Fruit fly (Drosophila melanogaster) whole organism, pupa: ENCODE measurements around the gene CG6891.

Experiments used
- CG10348 ChIP-seq: fragments of 200-800 bp; sonication (Bioruptor generic); IDR thresholded peaks from 2 replicates; pipeline ENCODE4 v1.3.6; 2022; ENCODE audit warnings: missing biosample characterization, missing genetic modification characterization
- CG12605 ChIP-seq: fragments of 200-800 bp; sonication (Bioruptor generic); IDR thresholded peaks from 2 replicates; pipeline ENCODE4 v1.3.6; 2022; ENCODE audit warnings: missing biosample characterization, missing genetic modification characterization
- CG13204 ChIP-seq: fragments of 200-800 bp; sonication (Bioruptor generic); optimal IDR thresholded peaks from 2 replicates; lab custom pipeline; 2018; ENCODE audit warnings: missing biosample characterization, mild to moderate bottlenecking, missing genetic modification characterization, moderate library complexity
- CG14655 ChIP-seq: fragments of 200-800 bp; sonication (Bioruptor generic); optimal IDR thresholded peaks from 3 replicates; lab custom pipeline; 2017; ENCODE audit warnings: mild to moderate bottlenecking, missing biosample characterization, missing genetic modification reagents, missing genetic modification characterization
- CG15710 ChIP-seq: fragments of 200-800 bp; sonication (Bioruptor generic); optimal IDR thresholded peaks from 2 replicates; lab custom pipeline; 2018; ENCODE audit warnings: missing biosample characterization, mild to moderate bottlenecking, missing genetic modification characterization, moderate library complexity
- CG17806 ChIP-seq: fragments of 200-800 bp; sonication (Bioruptor generic); optimal IDR thresholded peaks from 2 replicates; lab custom pipeline; 2018; ENCODE audit warnings: missing biosample characterization, mild to moderate bottlenecking, missing genetic modification characterization, moderate library complexity
- CG32121 ChIP-seq: fragments of 200-800 bp; sonication (Bioruptor generic); IDR thresholded peaks from 2 replicates; pipeline ENCODE4 v1.3.6; 2022; ENCODE audit warnings: missing biosample characterization, missing genetic modification characterization
- CG34367 ChIP-seq: fragments of 200-800 bp; sonication (Bioruptor generic); optimal IDR thresholded peaks from 2 replicates; lab custom pipeline; 2018; ENCODE audit warnings: missing biosample characterization, mild to moderate bottlenecking, missing genetic modification characterization
- CG4496 ChIP-seq: fragments of 200-800 bp; sonication (Bioruptor generic); IDR thresholded peaks from 3 replicates; pipeline ENCODE4 v1.3.6; 2022; ENCODE audit warnings: missing biosample characterization, missing genetic modification characterization
- CG8159 ChIP-seq: fragments of 200-800 bp; sonication (Bioruptor generic); optimal IDR thresholded peaks from 3 replicates; lab custom pipeline; 2018; ENCODE audit warnings: missing biosample characterization, mild to moderate bottlenecking, missing genetic modification characterization, moderate library complexity
- CG8301 ChIP-seq: fragments of 200-800 bp; sonication (Bioruptor generic); optimal IDR thresholded peaks from 2 replicates; lab custom pipeline; 2018; ENCODE audit warnings: missing biosample characterization, mild to moderate bottlenecking, missing genetic modification characterization
- CG9948 ChIP-seq: fragments of 200-800 bp; sonication (Bioruptor generic); optimal IDR thresholded peaks from 2 replicates; lab custom pipeline; 2018; ENCODE audit warnings: missing biosample characterization, mild to moderate bottlenecking, missing genetic modification characterization, moderate library complexity
- D1 ChIP-seq: fragments of 200-800 bp; sonication (Bioruptor generic); optimal IDR thresholded peaks from 2 replicates; lab custom pipeline; 2018; ENCODE audit warnings: missing biosample characterization, mild to moderate bottlenecking, missing genetic modification characterization, moderate library complexity
- EcR ChIP-seq: fragments of 200-800 bp; sonication (Bioruptor generic); optimal IDR thresholded peaks from 3 replicates; lab custom pipeline; 2019; ENCODE audit warnings: missing biosample characterization, missing genetic modification characterization, mild to moderate bottlenecking, moderate library complexity, missing genetic modification reagents
- Ets98B ChIP-seq: fragments of 200-800 bp; sonication (Bioruptor generic); IDR thresholded peaks from 2 replicates; pipeline ENCODE4 v1.3.6; 2022; ENCODE audit warnings: missing biosample characterization, missing genetic modification characterization
- Pif1A ChIP-seq: fragments of 200-800 bp; sonication (Bioruptor generic); optimal IDR thresholded peaks from 3 replicates; lab custom pipeline; 2016; ENCODE audit warnings: missing biosample characterization, missing genetic modification characterization
- Pif1B ChIP-seq: fragments of 200-800 bp; sonication (Bioruptor generic); optimal IDR thresholded peaks from 3 replicates; lab custom pipeline; 2016; ENCODE audit warnings: missing biosample characterization, missing genetic modification characterization
- Snoo ChIP-seq: fragments of 200-800 bp; sonication (Bioruptor generic); optimal IDR thresholded peaks from 3 replicates; lab custom pipeline; 2017; ENCODE audit warnings: missing biosample characterization, mild to moderate bottlenecking, missing genetic modification characterization, inconsistent platforms
- fd96Ca ChIP-seq: fragments of 200-800 bp; sonication (Bioruptor generic); IDR thresholded peaks from 3 replicates; pipeline ENCODE4 v1.3.6; 2022; ENCODE audit warnings: missing biosample characterization, missing genetic modification characterization
- gl ChIP-seq: fragments of 200-800 bp; sonication (Bioruptor generic); optimal IDR thresholded peaks from 2 replicates; lab custom pipeline; 2018; ENCODE audit warnings: missing biosample characterization, mild to moderate bottlenecking, missing genetic modification characterization
- rn ChIP-seq: fragments of 200-800 bp; sonication (Bioruptor generic); IDR thresholded peaks from 2 replicates; pipeline ENCODE4 v1.3.6; 2022; ENCODE audit warnings: missing biosample characterization, missing genetic modification characterization

Gene CG6891

DNA sequence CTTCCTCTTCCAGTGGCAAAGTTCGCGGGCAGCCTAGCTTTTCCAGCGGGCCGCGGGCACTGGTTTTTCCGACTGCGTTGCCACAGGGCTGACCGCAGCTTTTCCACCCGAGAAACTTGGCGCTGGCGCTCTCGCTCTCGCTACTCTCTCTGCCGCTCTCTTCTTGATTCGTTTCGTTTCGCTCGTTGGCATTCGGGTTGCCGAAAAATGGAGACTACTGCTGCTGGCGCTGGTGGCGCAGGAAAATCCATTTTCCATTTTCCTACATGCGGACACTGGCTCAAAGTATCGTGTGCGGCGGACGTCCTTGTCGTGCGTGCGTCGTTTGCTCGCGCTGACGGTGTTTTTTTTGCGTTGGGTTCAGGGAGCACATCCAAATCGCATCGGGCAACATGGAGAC is 38.0 kb downstream of the CG6891 start, which contains the start of gene CG42450:
Gene CG42450, plus strand, starts transcription at position 249 of the 400 bp plus-strand sequence.
- TF ChIP-seq CG4496 (GFP tag; lab: Robert Waterston, UW) (0 out of 3 replicates have a peak, but pooled peaks have one; percentile 15), rn (GFP tag; lab: Robert Waterston, UW) (no peak)

DNA sequence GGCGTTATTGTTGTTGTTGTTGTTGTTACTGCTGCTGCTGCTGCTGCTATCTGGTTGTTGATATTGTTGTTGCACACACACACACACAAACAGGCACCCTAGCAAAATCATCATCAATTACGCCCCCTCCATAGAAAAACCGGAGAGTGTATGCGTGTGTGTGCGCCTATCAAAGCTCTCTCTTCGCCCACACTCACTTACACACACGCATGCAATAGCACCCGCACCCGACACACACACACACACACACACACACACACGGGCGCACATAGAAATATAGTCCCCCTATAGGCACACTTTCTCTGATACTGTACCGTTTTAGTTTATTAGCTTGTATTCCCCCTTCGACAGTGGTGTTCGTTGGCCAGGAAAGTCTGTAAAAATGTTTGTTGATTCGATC is 39.3 kb downstream of the CG6891 start:
- TF ChIP-seq CG4496 (GFP tag; lab: Robert Waterston, UW) (0 out of 3 replicates have a peak, but pooled peaks have one; percentile 13), CG14655 (no peak)

DNA sequence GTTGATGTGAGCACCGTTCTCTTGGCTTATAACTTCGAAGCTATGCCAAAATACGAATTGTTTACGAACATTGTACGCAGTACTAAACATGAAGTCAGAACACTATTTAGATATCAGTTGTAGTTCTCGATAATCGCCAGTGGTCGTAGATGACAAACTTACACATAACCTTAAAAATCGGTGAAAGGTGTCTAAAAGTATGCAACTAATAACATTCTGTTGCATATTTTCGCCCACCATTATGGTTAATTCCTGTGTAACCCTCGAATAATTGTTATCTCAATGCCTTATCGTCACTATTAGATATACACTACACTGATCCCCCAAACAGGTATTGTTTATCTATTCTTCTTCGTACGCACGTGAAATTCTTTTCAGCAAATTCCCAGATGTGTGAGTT is 39.9 kb downstream of the CG6891 start:
- no peak for TF ChIP-seq Ets98B (GFP tag; lab: Robert Waterston, UW)
- TF ChIP-seq CG4496 (GFP tag; lab: Robert Waterston, UW): no peak
- no peak for TF ChIP-seq CG10348 (GFP tag; lab: Robert Waterston, UW)
- TF ChIP-seq rn (GFP tag; lab: Robert Waterston, UW): no peak
- TF ChIP-seq CG9948 (tag; lab: Kevin White, UChicago): no peak
- TF ChIP-seq CG8301 (tag; lab: Kevin White, UChicago): no peak
- no peak for TF ChIP-seq CG14655
- no peak for TF ChIP-seq Pif1B (GFP tag; lab: Kevin White, UChicago)
- TF ChIP-seq D1: no peak
- TF ChIP-seq CG17806 (tag; lab: Kevin White, UChicago): no peak
- no peak for TF ChIP-seq EcR (GFP tag; lab: Kevin White, UChicago)
- no peak for TF ChIP-seq CG13204 (GFP tag; lab: Kevin White, UChicago)
- no peak for TF ChIP-seq CG12605 (GFP tag; lab: Robert Waterston, UW)
- no peak for TF ChIP-seq CG32121 (GFP tag; lab: Robert Waterston, UW)
- TF ChIP-seq fd96Ca (GFP tag; lab: Robert Waterston, UW): no peak
- TF ChIP-seq CG15710: no peak
- TF ChIP-seq CG8159 (tag; lab: Kevin White, UChicago): no peak

DNA sequence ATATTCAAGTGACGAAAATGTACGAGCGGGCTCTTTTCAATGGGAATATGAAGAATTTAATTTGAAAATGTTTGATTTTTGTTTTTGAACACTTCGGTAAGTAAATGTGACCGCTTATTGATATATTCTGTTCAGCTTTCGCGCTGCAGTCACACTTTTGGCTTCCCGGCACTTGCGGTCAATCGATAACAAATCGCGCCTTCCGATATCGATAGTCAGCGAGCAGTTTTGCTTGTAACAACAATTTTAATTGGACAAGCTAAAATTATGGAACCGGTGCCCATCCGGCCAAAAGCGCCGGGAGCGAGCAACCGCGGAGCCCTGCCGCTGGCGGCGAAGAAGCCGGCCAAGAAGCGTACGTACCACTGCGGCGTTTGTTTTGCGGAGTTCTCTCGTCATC is 55.4 kb downstream of the CG6891 start, which contains the start of gene CG7101:
Gene CG7101, plus strand, starts transcription at position 196 of the 400 bp plus-strand sequence.
- TF ChIP-seq CG32121 (GFP tag; lab: Robert Waterston, UW) (no peak), Snoo (tag; lab: Kevin White, UChicago) (no peak), Pif1B (GFP tag; lab: Kevin White, UChicago) (no peak), CG8159 (tag; lab: Kevin White, UChicago) (no peak), rn (GFP tag; lab: Robert Waterston, UW) (no peak), fd96Ca (GFP tag; lab: Robert Waterston, UW) (no peak), gl (no peak), CG34367 (tag; lab: Kevin White, UChicago) (no peak), CG12605 (GFP tag; lab: Robert Waterston, UW) (no peak), EcR (GFP tag; lab: Kevin White, UChicago) (no peak), CG13204 (GFP tag; lab: Kevin White, UChicago) (no peak), Pif1A (GFP tag; lab: Kevin White, UChicago) (no peak)
